Fruit fly (Drosophila melanogaster): ENCODE results near the gene CG13474.
A peak's percentile ranks its signal among the peaks of the same experiment; 100 is the strongest.

Gene CG13474

dm6 chr3L:14697005-14697404 is at the start of gene CG13474:
Gene CG13474, minus strand, starts transcription at chr3L:14697105.
- no peak for TF ChIP-seq psq (optimal IDR thresholded peaks at IDR 0.05)
- TF ChIP-seq EcR (GFP tag; optimal IDR thresholded peaks at IDR 0.05), result no peak
- no peak for TF ChIP-seq Dll (optimal IDR thresholded peaks at IDR 0.05)
- no peak for TF ChIP-seq pan (optimal IDR thresholded peaks at IDR 0.05)
- no peak for TF ChIP-seq usp (GFP tag; optimal IDR thresholded peaks at IDR 0.05)
- TF ChIP-seq CG8478 (optimal IDR thresholded peaks at IDR 0.05), result no peak

- TF ChIP-seq pan (optimal IDR thresholded peaks at IDR 0.05) (no peak), EcR (GFP tag; optimal IDR thresholded peaks at IDR 0.05) (no peak), usp (GFP tag; optimal IDR thresholded peaks at IDR 0.05) (no peak), Dll (optimal IDR thresholded peaks at IDR 0.05) (no peak), psq (optimal IDR thresholded peaks at IDR 0.05) (no peak), CG8478 (optimal IDR thresholded peaks at IDR 0.05) (no peak)
Measured at dm6 chr3L:14743106-14743692, 46.3 kb upstream of the CG13474 start.

dm6 chr3L:14733417-14733816 is 36.5 kb upstream of the CG13474 start, which contains the start of gene CG13471:
Gene CG13471, minus strand, starts transcription at chr3L:14733517.
- TF ChIP-seq usp (GFP tag; optimal IDR thresholded peaks at IDR 0.05) (no peak), EcR (GFP tag; optimal IDR thresholded peaks at IDR 0.05) (no peak), Dll (optimal IDR thresholded peaks at IDR 0.05) (no peak), psq (optimal IDR thresholded peaks at IDR 0.05) (no peak), pan (optimal IDR thresholded peaks at IDR 0.05) (no peak), CG8478 (optimal IDR thresholded peaks at IDR 0.05) (no peak)

dm6 chr3L:14731790-14732189 is 34.9 kb upstream of the CG13474 start:
- TF ChIP-seq EcR (GFP tag; optimal IDR thresholded peaks at IDR 0.05), result no peak
- no peak for TF ChIP-seq pan (optimal IDR thresholded peaks at IDR 0.05)
- TF ChIP-seq CG8478 (optimal IDR thresholded peaks at IDR 0.05), result no peak
- no peak for TF ChIP-seq Dll (optimal IDR thresholded peaks at IDR 0.05)
- no peak for TF ChIP-seq psq (optimal IDR thresholded peaks at IDR 0.05)
- no peak for TF ChIP-seq usp (GFP tag; optimal IDR thresholded peaks at IDR 0.05)

dm6 chr3L:14728460-14728859 is 31.6 kb upstream of the CG13474 start, which contains the start of gene CG13473:
Gene CG13473, plus strand, starts transcription at chr3L:14728760.
- TF ChIP-seq pan (optimal IDR thresholded peaks at IDR 0.05) (no peak), usp (GFP tag; optimal IDR thresholded peaks at IDR 0.05) (no peak), Dll (optimal IDR thresholded peaks at IDR 0.05) (no peak)

- no peak for TF ChIP-seq EcR (GFP tag; optimal IDR thresholded peaks at IDR 0.05)
Measured at dm6 chr3L:14712799-14713198, 15.9 kb upstream of the CG13474 start.

dm6 chr3L:14708053-14708452 is 11.1 kb upstream of the CG13474 start:
- no peak for TF ChIP-seq pan (optimal IDR thresholded peaks at IDR 0.05)
- no peak for TF ChIP-seq EcR (GFP tag; optimal IDR thresholded peaks at IDR 0.05)
- TF ChIP-seq psq (optimal IDR thresholded peaks at IDR 0.05), result no peak
- TF ChIP-seq CG8478 (optimal IDR thresholded peaks at IDR 0.05), result no peak
- no peak for TF ChIP-seq Dll (optimal IDR thresholded peaks at IDR 0.05)
- TF ChIP-seq usp (GFP tag; optimal IDR thresholded peaks at IDR 0.05), result no peak

dm6 chr3L:14706461-14706880 is 9.6 kb upstream of the CG13474 start:
- peak; percentile 38 for TF ChIP-seq psq (optimal IDR thresholded peaks at IDR 0.05)
- no peak for TF ChIP-seq Dll (optimal IDR thresholded peaks at IDR 0.05)

dm6 chr3L:14705164-14705563 is 8.3 kb upstream of the CG13474 start, which contains the start of gene CG13476:
Gene CG13476, plus strand, starts transcription at chr3L:14705464.
- no peak for TF ChIP-seq Dll (optimal IDR thresholded peaks at IDR 0.05)
- TF ChIP-seq EcR (GFP tag; optimal IDR thresholded peaks at IDR 0.05), result no peak
- no peak for TF ChIP-seq psq (optimal IDR thresholded peaks at IDR 0.05)
- TF ChIP-seq CG8478 (optimal IDR thresholded peaks at IDR 0.05), result no peak
- TF ChIP-seq pan (optimal IDR thresholded peaks at IDR 0.05), result no peak
- TF ChIP-seq usp (GFP tag; optimal IDR thresholded peaks at IDR 0.05), result no peak

- no peak for TF ChIP-seq CG8478 (optimal IDR thresholded peaks at IDR 0.05)
- TF ChIP-seq Dll (optimal IDR thresholded peaks at IDR 0.05), result no peak
- TF ChIP-seq usp (GFP tag; optimal IDR thresholded peaks at IDR 0.05), result no peak
- no peak for TF ChIP-seq pan (optimal IDR thresholded peaks at IDR 0.05)
- no peak for TF ChIP-seq psq (optimal IDR thresholded peaks at IDR 0.05)
- TF ChIP-seq EcR (GFP tag; optimal IDR thresholded peaks at IDR 0.05), result no peak
Measured at dm6 chr3L:14701578-14701977, 4.7 kb upstream of the CG13474 start, which contains the start of gene CG17177. Gene CG17177, minus strand, starts transcription at chr3L:14701678.

- TF ChIP-seq CG8478 (optimal IDR thresholded peaks at IDR 0.05), result no peak
- TF ChIP-seq EcR (GFP tag; optimal IDR thresholded peaks at IDR 0.05), result no peak
- no peak for TF ChIP-seq psq (optimal IDR thresholded peaks at IDR 0.05)
- no peak for TF ChIP-seq Dll (optimal IDR thresholded peaks at IDR 0.05)
- TF ChIP-seq usp (GFP tag; optimal IDR thresholded peaks at IDR 0.05), result no peak
Measured at dm6 chr3L:14691047-14691446, 5.9 kb downstream of the CG13474 start, which contains the start of gene gdrd. Gene gdrd, plus strand, starts transcription at chr3L:14691347.

dm6 chr3L:14686251-14686650 is 10.7 kb downstream of the CG13474 start:
- no peak for TF ChIP-seq CG8478 (optimal IDR thresholded peaks at IDR 0.05)
- TF ChIP-seq pan (optimal IDR thresholded peaks at IDR 0.05), result no peak
- no peak for TF ChIP-seq psq (optimal IDR thresholded peaks at IDR 0.05)
- TF ChIP-seq Dll (optimal IDR thresholded peaks at IDR 0.05), result no peak
- TF ChIP-seq usp (GFP tag; optimal IDR thresholded peaks at IDR 0.05), result no peak
- TF ChIP-seq EcR (GFP tag; optimal IDR thresholded peaks at IDR 0.05), result no peak

- TF ChIP-seq psq (optimal IDR thresholded peaks at IDR 0.05) (no peak), pan (optimal IDR thresholded peaks at IDR 0.05) (no peak)
Measured at dm6 chr3L:14684468-14684867, 12.4 kb downstream of the CG13474 start, which contains the start of gene Dnaaf6. Gene Dnaaf6, plus strand, starts transcription at chr3L:14684768.
